Worm (Caenorhabditis elegans): ENCODE measurements around the gene C05D2.8.

DNA sequence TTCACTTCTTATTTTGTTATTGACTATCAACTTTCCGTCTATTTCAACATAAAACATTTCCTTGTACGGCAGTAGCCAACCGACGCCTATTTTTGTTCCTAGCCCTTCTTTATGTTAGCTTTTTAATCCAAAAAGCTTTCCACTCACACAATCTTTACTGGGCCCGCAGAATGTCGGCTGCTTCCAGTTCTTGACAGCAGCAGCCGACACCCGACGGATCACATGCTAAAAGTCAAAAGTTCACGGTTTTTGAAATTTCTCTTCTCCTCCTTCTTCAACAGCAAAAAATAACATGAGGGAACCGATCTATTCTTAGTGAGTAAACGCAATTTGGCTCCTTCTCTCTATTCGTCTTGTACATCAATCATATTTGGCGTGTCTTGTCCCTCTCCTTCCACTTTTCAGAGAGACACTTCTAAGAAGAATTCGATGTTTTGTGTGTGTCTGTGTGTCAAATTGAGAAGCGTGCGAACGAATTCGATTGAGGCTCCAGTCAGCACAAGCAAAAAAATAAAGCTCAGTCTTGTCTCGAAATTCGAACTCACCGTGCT is 22.4 kb upstream of the C05D2.8 start:
- TF ChIP-seq nhr-76 (tag; optimal IDR thresholded peaks at IDR 0.05) (no peak), pqm-1 (tag; optimal IDR thresholded peaks at IDR 0.05) (no peak), mdl-1 (tag; optimal IDR thresholded peaks at IDR 0.05) (no peak)
